Fruit fly (Drosophila melanogaster) whole organism, embryonic: ENCODE measurements around the gene CstF64.

Experiments
- CG13287 ChIP-seq: fragments of 200-800 bp; sonication (Bioruptor generic); IDR thresholded peaks from 2 replicates; pipeline ENCODE4 v1.3.6; 2022; ENCODE audit warnings: missing biosample characterization, missing genetic modification characterization; ENCODE audit not compliant: partially characterized antibody
- CG13424 ChIP-seq: fragments of 200-800 bp; sonication (Bioruptor generic); optimal IDR thresholded peaks from 2 replicates; lab custom pipeline; 2019; ENCODE audit warnings: missing biosample characterization, mild to moderate bottlenecking, missing genetic modification characterization, moderate library complexity
- CG13624 ChIP-seq: fragments of 200-800 bp; sonication (Bioruptor generic); optimal IDR thresholded peaks from 2 replicates; lab custom pipeline; 2016; ENCODE audit warnings: missing biosample characterization, missing genetic modification characterization
- CG18599 ChIP-seq: fragments of 200-800 bp; sonication (Bioruptor generic); optimal IDR thresholded peaks from 3 replicates; lab custom pipeline; 2017; ENCODE audit warnings: missing biosample characterization, missing genetic modification characterization, mild to moderate bottlenecking, moderate library complexity, missing genetic modification reagents
- CG2129 ChIP-seq: fragments of 200-800 bp; sonication (Bioruptor generic); IDR thresholded peaks from 2 replicates; pipeline ENCODE4 v1.3.6; 2022; ENCODE audit warnings: missing biosample characterization, missing genetic modification characterization; ENCODE audit not compliant: partially characterized antibody
- CG32772 ChIP-seq: fragments of 200-800 bp; sonication (Bioruptor generic); IDR thresholded peaks from 2 replicates; pipeline ENCODE4 v1.3.6; 2022; ENCODE audit warnings: missing biosample characterization, missing genetic modification characterization
- CG4424 ChIP-seq: fragments of 200-800 bp; sonication (Bioruptor generic); optimal IDR thresholded peaks from 3 replicates; lab custom pipeline; 2016; ENCODE audit warnings: missing biosample characterization, missing genetic modification characterization
- CG6272 ChIP-seq: fragments of 200-800 bp; sonication (Bioruptor generic); IDR thresholded peaks from 2 replicates; pipeline ENCODE4 v1.3.6; 2022; ENCODE audit warnings: missing biosample characterization, missing genetic modification characterization
- Ptx1 ChIP-seq: fragments of 200-800 bp; sonication (Bioruptor generic); IDR thresholded peaks from 2 replicates; pipeline ENCODE4 v1.3.6; 2022; ENCODE audit warnings: missing biosample characterization, missing genetic modification characterization
- ewg ChIP-seq: fragments of 200-800 bp; sonication (Bioruptor generic); optimal IDR thresholded peaks from 3 replicates; lab custom pipeline; 2017; ENCODE audit warnings: mild to moderate bottlenecking, missing biosample characterization, missing genetic modification reagents, missing genetic modification characterization

DNA sequence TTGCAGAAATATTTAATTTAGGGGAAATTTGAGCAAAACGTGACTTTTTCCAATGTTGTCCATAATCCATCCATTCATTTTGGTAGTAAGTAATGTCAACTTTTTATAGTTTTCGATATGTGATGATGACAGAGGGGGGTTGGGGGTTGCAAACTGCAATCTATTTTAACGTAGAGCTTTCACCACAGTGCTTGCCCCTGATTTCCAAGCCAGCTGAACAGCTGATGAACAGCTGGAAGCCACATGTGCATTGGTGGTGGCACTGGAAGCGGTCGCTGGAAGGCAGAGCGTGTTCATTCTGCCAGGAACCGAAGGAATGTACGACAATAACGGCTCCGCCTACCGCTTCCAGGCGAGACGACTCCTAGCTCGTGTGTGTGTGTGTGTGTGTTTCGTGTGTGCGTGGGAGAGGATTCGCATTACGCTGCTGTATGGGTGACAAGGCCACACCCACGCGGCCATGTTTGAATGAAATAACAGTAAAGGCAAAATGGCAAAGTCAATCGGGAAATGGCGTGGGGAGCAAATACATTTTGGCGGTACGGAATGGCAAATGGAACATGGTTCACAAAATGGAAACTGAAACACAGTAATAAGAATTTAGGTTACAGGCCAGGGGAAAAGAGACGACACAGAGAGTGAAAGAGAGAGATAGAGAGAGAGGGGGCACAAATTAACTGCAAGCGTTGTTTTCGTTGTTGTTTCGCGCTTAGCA is 39.6 kb downstream of the CstF64 start:
- TF ChIP-seq ewg = peak; percentile 21
- no peak for TF ChIP-seq Ptx1 (GFP tag; lab: Robert Waterston, UW)
- TF ChIP-seq CG13287 (GFP tag; lab: Robert Waterston, UW) = no peak
- no peak for TF ChIP-seq CG13424 (tag; lab: Kevin White, UChicago)
- no peak for TF ChIP-seq CG6272
- no peak for TF ChIP-seq CG13624 (GFP tag; lab: Kevin White, UChicago)
- no peak for TF ChIP-seq CG18599 (GFP tag; lab: Kevin White, UChicago)
- no peak for TF ChIP-seq CG4424 (GFP tag; lab: Kevin White, UChicago)
- no peak for TF ChIP-seq CG2129 (GFP tag; lab: Robert Waterston, UW)
- TF ChIP-seq CG32772 = no peak
